Worm (Caenorhabditis elegans) whole organism, L4 larva: ENCODE results near the gene F09E10.6.

Experiments used
- D1046.2 ChIP-seq: fragments of 200-800 bp; sonication (Bioruptor generic); IDR thresholded peaks from 2 replicates; pipeline ENCODE4 v1.3.6; 2022; ENCODE audit warnings: missing genetic modification characterization, missing compliant biosample characterization
- F10B5.3 ChIP-seq: sonication (generic microtip); optimal IDR thresholded peaks from 2 replicates; lab custom pipeline; 2016; ENCODE audit warnings: mild to moderate bottlenecking, missing genetic modification characterization, missing compliant biosample characterization
- F26F4.8 ChIP-seq: fragments of 200-800 bp; sonication (Bioruptor generic); conservative IDR thresholded peaks from 2 replicates; pipeline ENCODE4 v1.3.6; 2022; ENCODE audit warnings: missing genetic modification characterization, missing compliant biosample characterization
- F37D6.2 ChIP-seq: sonication (generic microtip); optimal IDR thresholded peaks from 2 replicates; lab custom pipeline; 2016; ENCODE audit warnings: mild to moderate bottlenecking, missing genetic modification characterization, missing compliant biosample characterization
- F49E8.2 ChIP-seq: sonication (generic microtip); optimal IDR thresholded peaks from 2 replicates; lab custom pipeline; 2016; ENCODE audit warnings: missing compliant biosample characterization, mild to moderate bottlenecking, missing genetic modification characterization, borderline replicate concordance
- T20F7.1 ChIP-seq: fragments of 200-800 bp; sonication (Bioruptor generic); optimal IDR thresholded peaks from 2 replicates; lab custom pipeline; 2018; ENCODE audit warnings: mild to moderate bottlenecking, missing genetic modification characterization, missing compliant biosample characterization
- T26A8.4 ChIP-seq: fragments of 200-800 bp; sonication (Bioruptor generic); IDR thresholded peaks from 2 replicates; pipeline ENCODE4 v1.3.6; 2022; ENCODE audit warnings: missing genetic modification characterization, missing compliant biosample characterization
- Y105C5A.15 ChIP-seq: fragments of 200-800 bp; sonication (Bioruptor generic); IDR thresholded peaks from 2 replicates; pipeline ENCODE4 v1.3.6; 2022; ENCODE audit warnings: missing genetic modification characterization, missing compliant biosample characterization
- aha-1 ChIP-seq: fragments of 150-350 bp; peaks from one replicate; lab custom pipeline; 2014; ENCODE audit warnings: missing biosample characterization, missing genetic modification characterization
- ceh-20 ChIP-seq: fragments of 200-800 bp; sonication (Bioruptor generic); IDR thresholded peaks from 2 replicates; pipeline ENCODE4 v1.3.6; 2022; ENCODE audit warnings: missing genetic modification reagents, missing genetic modification characterization, missing compliant biosample characterization
- ceh-28 ChIP-seq: fragments of 150-350 bp; optimal IDR thresholded peaks from 2 replicates; lab custom pipeline; 2014; ENCODE audit warnings: missing biosample characterization, missing genetic modification reagents, missing genetic modification characterization
- ceh-44 ChIP-seq: fragments of 200-800 bp; sonication (Bioruptor generic); IDR thresholded peaks from 2 replicates; pipeline ENCODE4 v1.3.6; 2022; ENCODE audit warnings: missing genetic modification reagents, missing genetic modification characterization, missing compliant biosample characterization
- cey-2 ChIP-seq: sonication (generic microtip); optimal IDR thresholded peaks from 3 replicates; lab custom pipeline; 2017; ENCODE audit warnings: missing genetic modification characterization, mild to moderate bottlenecking, missing compliant biosample characterization, antibody characterized with exemption, borderline replicate concordance; ENCODE audit not compliant: insufficient read depth
- daf-16 ChIP-seq, 3 experiments: sonication (generic microtip); optimal IDR thresholded peaks; 2 replicates each; lab custom pipeline; 2016 to 2017; ENCODE audit warnings: missing genetic modification characterization in 3 of 3, missing genetic modification reagents in 3 of 3, mild to moderate bottlenecking in 2 of 3, missing compliant biosample characterization in 2 of 3, missing biosample characterization in 1 of 3, moderate library complexity in 1 of 3
- dmd-6 ChIP-seq: fragments of 200-800 bp; sonication (Bioruptor generic); IDR thresholded peaks from 2 replicates; pipeline ENCODE4 v1.3.6; 2022; ENCODE audit warnings: missing genetic modification reagents, missing genetic modification characterization, missing compliant biosample characterization
- dmd-9 ChIP-seq: fragments of 200-800 bp; sonication (Bioruptor generic); IDR thresholded peaks from 2 replicates; pipeline ENCODE4 v1.3.6; 2022; ENCODE audit warnings: missing genetic modification reagents, missing genetic modification characterization, missing compliant biosample characterization
- duxl-1 ChIP-seq: sonication (generic microtip); optimal IDR thresholded peaks from 2 replicates; lab custom pipeline; 2016; ENCODE audit warnings: mild to moderate bottlenecking, missing genetic modification characterization, moderate library complexity, missing compliant biosample characterization; ENCODE audit not compliant: poor library complexity
- dve-1 ChIP-seq: sonication (generic microtip); optimal IDR thresholded peaks from 2 replicates; lab custom pipeline; 2017; ENCODE audit warnings: antibody characterized with exemption, mild to moderate bottlenecking, missing genetic modification characterization, missing compliant biosample characterization; ENCODE audit not compliant: insufficient read depth
- fkh-10 ChIP-seq: fragments of 150-350 bp; optimal IDR thresholded peaks from 2 replicates; lab custom pipeline; 2014; ENCODE audit warnings: missing biosample characterization, missing genetic modification reagents, missing genetic modification characterization
- fos-1 ChIP-seq: fragments of 150-350 bp; optimal IDR thresholded peaks from 2 replicates; lab custom pipeline; 2014; ENCODE audit warnings: missing biosample characterization, missing genetic modification characterization
- hlh-11 ChIP-seq: fragments of 200-800 bp; sonication (Bioruptor generic); optimal IDR thresholded peaks from 2 replicates; lab custom pipeline; 2018; ENCODE audit warnings: mild to moderate bottlenecking, missing genetic modification characterization, missing compliant biosample characterization
- hlh-30 ChIP-seq: sonication (generic microtip); optimal IDR thresholded peaks from 2 replicates; lab custom pipeline; 2017; ENCODE audit warnings: antibody characterized with exemption, mild to moderate bottlenecking, missing genetic modification characterization, missing compliant biosample characterization; ENCODE audit not compliant: insufficient read depth
- hmg-1.1 ChIP-seq: fragments of 200-800 bp; sonication (Bioruptor generic); IDR thresholded peaks from 2 replicates; pipeline ENCODE4 v1.3.6; 2022; ENCODE audit warnings: missing genetic modification reagents, missing genetic modification characterization, missing compliant biosample characterization
- jun-1 ChIP-seq: fragments of 150-350 bp; optimal IDR thresholded peaks from 2 replicates; lab custom pipeline; 2014; ENCODE audit warnings: missing biosample characterization, missing genetic modification reagents, missing genetic modification characterization
- lin-13 ChIP-seq: fragments of 150-350 bp; optimal IDR thresholded peaks from 2 replicates; lab custom pipeline; 2014; ENCODE audit warnings: missing biosample characterization, missing genetic modification reagents, missing genetic modification characterization
- madf-5 ChIP-seq, 2 experiments: fragments of 200-800 bp; sonication (Bioruptor generic); IDR thresholded peaks; 2 replicates each; pipeline ENCODE4 v1.3.6; 2022; ENCODE audit warnings: missing compliant biosample characterization in 2 of 2, missing genetic modification characterization in 2 of 2
- mep-1 ChIP-seq: fragments of 150-350 bp; sonication (generic microtip); optimal IDR thresholded peaks from 3 replicates; lab custom pipeline; 2014; ENCODE audit warnings: missing biosample characterization, missing genetic modification characterization
- mxl-2 ChIP-seq: fragments of 200-800 bp; sonication (Bioruptor generic); conservative IDR thresholded peaks from 2 replicates; pipeline ENCODE4 v1.3.6; 2022; ENCODE audit warnings: missing genetic modification reagents, missing genetic modification characterization, missing compliant biosample characterization
- mxl-3 ChIP-seq: fragments of 200-800 bp; sonication (Bioruptor generic); optimal IDR thresholded peaks from 2 replicates; lab custom pipeline; 2018; ENCODE audit warnings: mild to moderate bottlenecking, missing genetic modification characterization, missing compliant biosample characterization
- nhr-41 ChIP-seq: fragments of 200-800 bp; sonication (Bioruptor generic); IDR thresholded peaks from 2 replicates; pipeline ENCODE4 v1.3.6; 2022; ENCODE audit warnings: missing genetic modification reagents, missing genetic modification characterization, missing compliant biosample characterization
- nhr-6 ChIP-seq: fragments of 150-350 bp; optimal IDR thresholded peaks from 2 replicates; lab custom pipeline; 2014; ENCODE audit warnings: missing biosample characterization, missing genetic modification characterization
- nhr-76 ChIP-seq: fragments of 150-350 bp; optimal IDR thresholded peaks from 2 replicates; lab custom pipeline; 2014; ENCODE audit warnings: missing biosample characterization, missing genetic modification characterization
- nhr-77 ChIP-seq: fragments of 150-350 bp; optimal IDR thresholded peaks from 2 replicates; lab custom pipeline; 2014; ENCODE audit warnings: missing biosample characterization, missing genetic modification characterization
- rbr-2 ChIP-seq: sonication (generic microtip); optimal IDR thresholded peaks from 2 replicates; lab custom pipeline; 2016; ENCODE audit warnings: missing genotype, missing genetic modification characterization, missing compliant biosample characterization
- sdz-12 ChIP-seq: fragments of 200-800 bp; sonication (Bioruptor generic); optimal IDR thresholded peaks from 2 replicates; lab custom pipeline; 2018; ENCODE audit warnings: mild to moderate bottlenecking, missing genetic modification characterization, missing compliant biosample characterization
- set-16 ChIP-seq: fragments of 200-800 bp; sonication (Bioruptor generic); IDR thresholded peaks from 2 replicates; pipeline ENCODE4 v1.3.6; 2022; ENCODE audit warnings: missing genetic modification reagents, missing genetic modification characterization, missing compliant biosample characterization
- skn-1 ChIP-seq: fragments of 150-350 bp; optimal IDR thresholded peaks from 2 replicates; lab custom pipeline; 2014; ENCODE audit warnings: missing biosample characterization, missing genetic modification characterization
- spr-1 ChIP-seq: sonication (generic microtip); optimal IDR thresholded peaks from 2 replicates; lab custom pipeline; 2016; ENCODE audit warnings: mild to moderate bottlenecking, missing genetic modification characterization, missing compliant biosample characterization
- tra-1 ChIP-seq: fragments of 200-800 bp; sonication (Bioruptor generic); IDR thresholded peaks from 2 replicates; pipeline ENCODE4 v1.3.6; 2022; ENCODE audit warnings: missing genetic modification reagents, missing genetic modification characterization, missing compliant biosample characterization
- unc-130 ChIP-seq: sonication (generic microtip); optimal IDR thresholded peaks from 2 replicates; lab custom pipeline; 2016; ENCODE audit warnings: missing genetic modification reagents, missing genetic modification characterization, missing compliant biosample characterization
- vab-7 ChIP-seq: fragments of 200-800 bp; sonication (Bioruptor generic); IDR thresholded peaks from 2 replicates; pipeline ENCODE4 v1.3.6; 2022; ENCODE audit warnings: missing genetic modification reagents, missing genetic modification characterization, missing compliant biosample characterization

F09E10.6 gene

DNA sequence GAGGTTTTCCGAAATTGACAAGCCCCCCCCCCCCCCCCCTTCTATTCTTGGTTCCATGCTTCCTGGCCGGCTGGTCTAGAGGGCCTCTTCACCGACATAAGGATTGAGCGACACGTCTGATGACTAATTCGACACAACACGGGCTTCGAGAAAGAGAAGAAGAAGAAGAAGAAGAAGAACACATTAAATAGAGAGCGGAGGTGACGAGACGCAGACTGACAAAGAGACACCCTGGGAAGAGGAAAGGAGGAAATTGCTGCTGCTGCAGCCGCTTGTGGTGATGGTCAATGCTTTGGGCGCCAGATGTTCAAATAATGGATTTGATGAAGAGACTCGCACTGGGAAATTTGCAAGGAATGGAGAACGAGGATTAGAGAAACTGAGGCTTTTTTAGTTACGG is 27.1 kb upstream of the F09E10.6 start (continued):
- TF ChIP-seq Y105C5A.15 (GFP tag; lab: Robert Waterston, UW) (no peak), T20F7.1 (GFP tag; lab: Kevin White, UChicago) (no peak), hlh-30 (peak; percentile 78), dmd-9 (GFP tag; lab: Robert Waterston, UW) (no peak), skn-1 (no peak), lin-13 (GFP tag; lab: Kevin White, UChicago) (no peak), mxl-3 (no peak), nhr-41 (GFP tag; lab: Robert Waterston, UW) (no peak), vab-7 (GFP tag; lab: Robert Waterston, UW) (no peak), hmg-1.1 (GFP tag; lab: Robert Waterston, UW) (peak; percentile 60), ceh-28 (tag; lab: Kevin White, UChicago) (no peak), sdz-12 (GFP tag; lab: Kevin White, UChicago) (no peak), madf-5 (GFP tag; IDR thresholded peaks at IDR 0.05; lab: Robert Waterston, UW) (no peak), rbr-2 (tag; lab: Kevin White, UChicago) (peak; percentile 48), F37D6.2 (tag; lab: Kevin White, UChicago) (peak; percentile 7), dmd-6 (GFP tag; lab: Robert Waterston, UW) (0 out of 2 replicates have a peak, but pooled peaks have one; percentile 17), tra-1 (GFP tag; lab: Robert Waterston, UW) (no peak), dve-1 (tag; lab: Kevin White, UChicago) (peak; percentile 40), nhr-77 (no peak), F49E8.2 (tag; lab: Kevin White, UChicago) (no peak), nhr-76 (tag; lab: Kevin White, UChicago) (no peak), F26F4.8 (GFP tag; lab: Robert Waterston, UW) (no peak), D1046.2 (GFP tag; lab: Robert Waterston, UW) (no peak), jun-1 (tag; lab: Kevin White, UChicago) (no peak), cey-2 (no peak), spr-1 (tag; lab: Kevin White, UChicago) (no peak), unc-130 (GFP tag; lab: Kevin White, UChicago) (no peak), F10B5.3 (tag; lab: Kevin White, UChicago) (no peak), ceh-20 (GFP tag; lab: Robert Waterston, UW) (no peak), fos-1 (tag; lab: Kevin White, UChicago) (no peak), fkh-10 (GFP tag; lab: Kevin White, UChicago) (peak; percentile 35), nhr-6 (tag; lab: Kevin White, UChicago) (no peak), daf-16 (GFP tag; optimal IDR thresholded peaks at IDR 0.05; lab: Kevin White, UChicago) (no peak), daf-16 (tag; optimal IDR thresholded peaks at IDR 0.05; lab: Kevin White, UChicago) (peak; percentile 18), mep-1 (tag; lab: Kevin White, UChicago) (peak; percentile 76), T26A8.4 (GFP tag; lab: Robert Waterston, UW) (no peak), mxl-2 (GFP tag; lab: Robert Waterston, UW) (no peak), set-16 (peak; percentile 53), duxl-1 (tag; lab: Kevin White, UChicago) (no peak), hlh-11 (tag; lab: Kevin White, UChicago) (peak; percentile 67)

DNA sequence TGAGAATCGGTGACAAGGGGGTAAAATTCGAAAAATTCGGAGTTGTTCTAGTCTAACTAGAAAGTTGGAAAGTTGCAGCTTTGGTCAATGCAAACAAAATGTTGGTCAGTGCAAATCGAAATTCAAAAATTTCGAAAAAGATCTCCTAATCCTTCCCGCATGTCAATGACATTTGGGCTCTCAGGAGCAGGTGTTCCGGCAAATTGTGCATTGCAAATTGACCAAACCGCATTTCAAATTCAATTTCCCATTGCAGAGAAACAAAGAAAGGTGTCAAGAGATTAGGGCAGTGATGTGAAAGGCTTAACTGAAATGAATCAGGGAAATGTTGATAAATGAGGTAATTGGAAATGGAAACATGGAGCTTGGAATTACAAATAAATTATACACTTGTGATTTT is 25.8 kb upstream of the F09E10.6 start:
- TF ChIP-seq aha-1 (tag; lab: Kevin White, UChicago), result peak; percentile 66
- TF ChIP-seq ceh-44, result no peak
